Fruit fly (Drosophila melanogaster): Measurements from ENCODE around the gene RpS30.
A peak's percentile ranks its signal among the peaks of the same experiment; 100 is the strongest.

The RpS30 gene

dm6 chr3R:20850395-20851039 lies at the start of gene RpS30:
RpS30 (plus strand) TSS chr3R:20850516.
- TF ChIP-seq CG31627 (GFP tag; optimal IDR thresholded peaks at IDR 0.05) (peak; percentile 11), Eip78C (GFP tag) (peak; percentile 18), CG3032 (tag; optimal IDR thresholded peaks at IDR 0.05) (peak; percentile 30), lz (GFP tag; optimal IDR thresholded peaks at IDR 0.05) (peak; percentile 44), ss (GFP tag; optimal IDR thresholded peaks at IDR 0.05) (no peak), Smox (GFP tag; optimal IDR thresholded peaks at IDR 0.05) (peak; percentile 0), CG6792 (GFP tag; optimal IDR thresholded peaks at IDR 0.05) (no peak), esn (GFP tag; optimal IDR thresholded peaks at IDR 0.05) (peak; percentile 43)

- TF ChIP-seq Smox (GFP tag; optimal IDR thresholded peaks at IDR 0.05) (no peak), CG4318 (GFP tag; optimal IDR thresholded peaks at IDR 0.05) (no peak), CG6276 (GFP tag; optimal IDR thresholded peaks at IDR 0.05) (no peak), Lpt (GFP tag; optimal IDR thresholded peaks at IDR 0.05) (no peak)
These were observed 48.1 kb upstream of the RpS30 start for dm6 chr3R:20802253-20802652.

dm6 chr3R:20816008-20816407 lies 34.3 kb upstream of the RpS30 start, which contains the start of gene Fancd2:
Fancd2 (minus strand) TSS chr3R:20816190.
- TF ChIP-seq CG6808 (GFP tag; optimal IDR thresholded peaks at IDR 0.05) (no peak), Hr4 (GFP tag; optimal IDR thresholded peaks at IDR 0.05) (no peak), CG31627 (GFP tag; optimal IDR thresholded peaks at IDR 0.05) (no peak), Gug (GFP tag; IDR thresholded peaks at IDR 0.05) (no peak), CG8319 (GFP tag; optimal IDR thresholded peaks at IDR 0.05) (no peak), CG7368 (GFP tag; optimal IDR thresholded peaks at IDR 0.05) (no peak), CG6792 (GFP tag; optimal IDR thresholded peaks at IDR 0.05) (no peak), Sox102F (GFP tag; optimal IDR thresholded peaks at IDR 0.05) (no peak)

dm6 chr3R:20818237-20818636 lies 32.1 kb upstream of the RpS30 start:
- TF ChIP-seq CG11294 (GFP tag; IDR thresholded peaks at IDR 0.05), result no peak
- TF ChIP-seq Eip78C (GFP tag), result peak; percentile 47

- no peak for TF ChIP-seq fkh (GFP tag; optimal IDR thresholded peaks at IDR 0.05)
- TF ChIP-seq fd59A (GFP tag; optimal IDR thresholded peaks at IDR 0.05), result no peak
- TF ChIP-seq Eip78C (GFP tag), result no peak
- no peak for TF ChIP-seq CG8632 (GFP tag; optimal IDR thresholded peaks at IDR 0.05)
- no peak for TF ChIP-seq svp (GFP tag)
- TF ChIP-seq Eip93F (GFP tag; optimal IDR thresholded peaks at IDR 0.05), result no peak
- no peak for TF ChIP-seq fd85E (GFP tag; optimal IDR thresholded peaks at IDR 0.05)
- TF ChIP-seq Sox14 (GFP tag; optimal IDR thresholded peaks at IDR 0.05), result no peak
- no peak for TF ChIP-seq achi (GFP tag; optimal IDR thresholded peaks at IDR 0.05)
- no peak for TF ChIP-seq CG10631 (GFP tag; optimal IDR thresholded peaks at IDR 0.05)
- TF ChIP-seq CG6276 (GFP tag; optimal IDR thresholded peaks at IDR 0.05), result no peak
- no peak for TF ChIP-seq CG9139 (GFP tag; optimal IDR thresholded peaks at IDR 0.05)
- no peak for TF ChIP-seq CG15336 (GFP tag; IDR thresholded peaks at IDR 0.05)
- no peak for TF ChIP-seq pdm3 (GFP tag; optimal IDR thresholded peaks at IDR 0.05)
- no peak for TF ChIP-seq Smox (GFP tag; optimal IDR thresholded peaks at IDR 0.05)
- TF ChIP-seq Hr4 (GFP tag; optimal IDR thresholded peaks at IDR 0.05), result no peak
- TF ChIP-seq CG16779 (tag; optimal IDR thresholded peaks at IDR 0.05), result no peak
- no peak for TF ChIP-seq Met (GFP tag; optimal IDR thresholded peaks at IDR 0.05)
- no peak for TF ChIP-seq Ets21C (GFP tag; optimal IDR thresholded peaks at IDR 0.05)
- no peak for TF ChIP-seq OdsH (GFP tag; optimal IDR thresholded peaks at IDR 0.05)
These were observed 31.6 kb upstream of the RpS30 start, which contains the start of gene CG17270 for dm6 chr3R:20818689-20819088. CG17270 (minus strand) TSS chr3R:20818929.
